Worm (Caenorhabditis elegans) whole organism, L4 larva: ENCODE results near the gene F37A4.1.

ENCODE experiments used
- Y48G9A.11 ChIP-seq: fragments of 200-800 bp; sonication (Bioruptor generic); IDR thresholded peaks from 2 replicates; pipeline ENCODE4 v1.3.6; 2022; ENCODE audit warnings: missing genetic modification reagents, missing genetic modification characterization, missing compliant biosample characterization
- aly-2 ChIP-seq: sonication (generic microtip); optimal IDR thresholded peaks from 2 replicates; lab custom pipeline; 2018; ENCODE audit warnings: missing biosample characterization, missing genetic modification characterization
- arid-1 ChIP-seq: fragments of 200-800 bp; sonication (Bioruptor generic); conservative IDR thresholded peaks from 2 replicates; pipeline ENCODE4 v1.3.6; 2022; ENCODE audit warnings: missing genetic modification reagents, missing genetic modification characterization, missing compliant biosample characterization
- nhr-11 ChIP-seq: fragments of 150-350 bp; optimal IDR thresholded peaks from 2 replicates; lab custom pipeline; 2014; ENCODE audit warnings: missing biosample characterization, missing genetic modification characterization

ce11 chrIII:6740072-6740471 is 16.9 kb downstream of the F37A4.1 start:
- TF ChIP-seq nhr-11 (tag; lab: Kevin White, UChicago) = no peak
- no peak for TF ChIP-seq arid-1
- TF ChIP-seq aly-2 (tag; lab: Kevin White, UChicago) = no peak
- no peak for TF ChIP-seq Y48G9A.11 (GFP tag; lab: Robert Waterston, UW)
